Worm (Caenorhabditis elegans) whole organism, L3 larva: ENCODE data around the gene B0524.5.
A peak's percentile ranks its signal among the peaks of the same experiment; 100 is the strongest.

Source experiments
- ZK546.5 ChIP-seq: sonication (generic microtip); optimal IDR thresholded peaks from 2 replicates; lab custom pipeline; 2017; ENCODE audit warnings: missing biosample characterization, missing genetic modification characterization
- aly-2 ChIP-seq: fragments of 150-350 bp; optimal IDR thresholded peaks from 2 replicates; lab custom pipeline; 2014; ENCODE audit warnings: missing biosample characterization, missing genetic modification characterization
- ama-1 ChIP-seq: fragments of 150-350 bp; optimal IDR thresholded peaks from 2 replicates; lab custom pipeline; 2018
- ceh-16 ChIP-seq: sonication (generic microtip); optimal IDR thresholded peaks from 2 replicates; lab custom pipeline; 2017; ENCODE audit warnings: missing biosample characterization, missing genetic modification characterization
- ceh-28 ChIP-seq: fragments of 150-350 bp; optimal IDR thresholded peaks from 2 replicates; lab custom pipeline; 2014; ENCODE audit warnings: missing biosample characterization, missing genetic modification reagents, missing genetic modification characterization
- ceh-82 ChIP-seq: fragments of 150-350 bp; optimal IDR thresholded peaks from 2 replicates; lab custom pipeline; 2014; ENCODE audit warnings: missing biosample characterization, missing genetic modification characterization
- ceh-9 ChIP-seq: sonication (generic microtip); optimal IDR thresholded peaks from 2 replicates; lab custom pipeline; 2018; ENCODE audit warnings: missing biosample characterization, missing genetic modification characterization
- daf-12 ChIP-seq: fragments of 150-350 bp; optimal IDR thresholded peaks from 2 replicates; lab custom pipeline; 2014; ENCODE audit warnings: missing biosample characterization, missing genetic modification reagents, missing genetic modification characterization
- egl-27 ChIP-seq: sonication (generic microtip); optimal IDR thresholded peaks from 4 replicates; lab custom pipeline; 2017; ENCODE audit warnings: missing biosample characterization, missing genetic modification reagents, missing genetic modification characterization
- egl-5 ChIP-seq: fragments of 150-350 bp; optimal IDR thresholded peaks from 2 replicates; lab custom pipeline; 2017; ENCODE audit warnings: missing biosample characterization, missing genetic modification reagents, missing genetic modification characterization, inconsistent platforms
- elt-1 ChIP-seq: fragments of 150-350 bp; optimal IDR thresholded peaks from 2 replicates; lab custom pipeline; 2014; ENCODE audit warnings: missing biosample characterization, missing genetic modification characterization
- elt-3 ChIP-seq, 3 experiments: fragments of 150-350 bp in 1 of 3; sonication (generic microtip) in 2 of 3; optimal IDR thresholded peaks; 2 replicates in 2 of 3; 4 replicates in 1 of 3; lab custom pipeline; 2014 to 2017; ENCODE audit warnings: missing biosample characterization in 3 of 3, missing genetic modification characterization in 3 of 3
- eor-1 ChIP-seq, 2 experiments: fragments of 150-350 bp; optimal IDR thresholded peaks; 2 replicates each; lab custom pipeline; 2014 to 2018; ENCODE audit warnings: missing biosample characterization in 2 of 2, missing genetic modification characterization in 2 of 2
- fkh-10 ChIP-seq: sonication (generic microtip); optimal IDR thresholded peaks from 2 replicates; lab custom pipeline; 2017; ENCODE audit warnings: missing biosample characterization, missing genetic modification reagents, missing genetic modification characterization
- fkh-2 ChIP-seq: fragments of 150-350 bp; optimal IDR thresholded peaks from 2 replicates; lab custom pipeline; 2014; ENCODE audit warnings: missing biosample characterization, missing genetic modification reagents, missing genetic modification characterization
- fos-1 ChIP-seq: fragments of 150-350 bp; optimal IDR thresholded peaks from 2 replicates; lab custom pipeline; 2014; ENCODE audit warnings: missing biosample characterization, missing genetic modification characterization
- hmg-11 ChIP-seq: sonication (generic microtip); optimal IDR thresholded peaks from 2 replicates; lab custom pipeline; 2016; ENCODE audit warnings: missing genetic modification characterization, missing compliant biosample characterization
- jun-1 ChIP-seq: fragments of 150-350 bp; optimal IDR thresholded peaks from 2 replicates; lab custom pipeline; 2014; ENCODE audit warnings: missing biosample characterization, missing genetic modification reagents, missing genetic modification characterization
- lin-15B ChIP-seq: fragments of 150-350 bp; optimal IDR thresholded peaks from 2 replicates; lab custom pipeline; 2014; ENCODE audit warnings: missing biosample characterization, missing genetic modification characterization
- lsy-12 ChIP-seq: sonication (generic microtip); optimal IDR thresholded peaks from 2 replicates; lab custom pipeline; 2016; ENCODE audit warnings: mild to moderate bottlenecking, missing genetic modification characterization, missing compliant biosample characterization
- mdl-1 ChIP-seq: fragments of 150-350 bp; optimal IDR thresholded peaks from 2 replicates; lab custom pipeline; 2014; ENCODE audit warnings: missing biosample characterization, missing genetic modification characterization
- mml-1 ChIP-seq: fragments of 150-350 bp; sonication (generic microtip); optimal IDR thresholded peaks from 3 replicates; lab custom pipeline; 2014; ENCODE audit warnings: missing biosample characterization, missing genetic modification characterization
- nfya-1 ChIP-seq: sonication (generic microtip); optimal IDR thresholded peaks from 2 replicates; lab custom pipeline; 2017; ENCODE audit warnings: missing genetic modification characterization, mild to moderate bottlenecking, missing compliant biosample characterization, antibody characterized with exemption, moderate library complexity; ENCODE audit not compliant: insufficient read depth
- nhr-12 ChIP-seq: fragments of 150-350 bp; optimal IDR thresholded peaks from 2 replicates; lab custom pipeline; 2014; ENCODE audit warnings: missing biosample characterization, missing genetic modification characterization
- nhr-23 ChIP-seq: fragments of 150-350 bp; optimal IDR thresholded peaks from 2 replicates; lab custom pipeline; 2014; ENCODE audit warnings: missing biosample characterization, missing genetic modification reagents, missing genetic modification characterization
- nhr-25 ChIP-seq: sonication (generic microtip); optimal IDR thresholded peaks from 2 replicates; lab custom pipeline; 2017; ENCODE audit warnings: missing biosample characterization, missing genetic modification characterization
- nhr-28 ChIP-seq: fragments of 150-350 bp; optimal IDR thresholded peaks from 2 replicates; lab custom pipeline; 2014; ENCODE audit warnings: missing biosample characterization, missing genetic modification characterization
- nhr-43 ChIP-seq: sonication (generic microtip); optimal IDR thresholded peaks from 2 replicates; lab custom pipeline; 2016; ENCODE audit warnings: mild to moderate bottlenecking, missing genetic modification characterization, missing compliant biosample characterization; ENCODE audit not compliant: poor library complexity, severe bottlenecking
- nhr-67 ChIP-seq: fragments of 150-350 bp; optimal IDR thresholded peaks from 2 replicates; lab custom pipeline; 2014; ENCODE audit warnings: missing biosample characterization, missing genetic modification characterization
- nhr-77 ChIP-seq: fragments of 150-350 bp; optimal IDR thresholded peaks from 2 replicates; lab custom pipeline; 2014; ENCODE audit warnings: missing biosample characterization, missing genetic modification characterization
- pha-4 ChIP-seq: fragments of 150-350 bp; optimal IDR thresholded peaks from 2 replicates; lab custom pipeline; 2014; ENCODE audit warnings: missing biosample characterization, missing genetic modification reagents, missing genetic modification characterization
- pqm-1 ChIP-seq: fragments of 150-350 bp; optimal IDR thresholded peaks from 2 replicates; lab custom pipeline; 2017; ENCODE audit warnings: missing biosample characterization, missing genetic modification characterization, inconsistent platforms
- sea-2 ChIP-seq: fragments of 150-350 bp; sonication (generic microtip); optimal IDR thresholded peaks from 4 replicates; lab custom pipeline; 2014; ENCODE audit warnings: missing biosample characterization, missing genetic modification reagents, missing genetic modification characterization
- skn-1 ChIP-seq: fragments of 150-350 bp; optimal IDR thresholded peaks from 2 replicates; lab custom pipeline; 2014; ENCODE audit warnings: missing biosample characterization, missing genetic modification characterization
- snpc-4 ChIP-seq: fragments of 150-350 bp; optimal IDR thresholded peaks from 2 replicates; lab custom pipeline; 2014; ENCODE audit warnings: missing biosample characterization, missing genetic modification characterization
- tbx-2 ChIP-seq: sonication (generic microtip); optimal IDR thresholded peaks from 2 replicates; lab custom pipeline; 2016; ENCODE audit warnings: mild to moderate bottlenecking, missing genetic modification characterization, missing compliant biosample characterization
- unc-39 ChIP-seq: sonication (generic microtip); optimal IDR thresholded peaks from 4 replicates; lab custom pipeline; 2017; ENCODE audit warnings: missing biosample characterization, missing genetic modification characterization
- unc-62 ChIP-seq: fragments of 150-350 bp; sonication (generic microtip); optimal IDR thresholded peaks from 4 replicates; lab custom pipeline; 2014; ENCODE audit warnings: missing biosample characterization, missing genetic modification reagents, missing genetic modification characterization
- zag-1 ChIP-seq: fragments of 150-350 bp; optimal IDR thresholded peaks from 2 replicates; lab custom pipeline; 2014; ENCODE audit warnings: missing biosample characterization, missing genetic modification characterization
- ztf-11 ChIP-seq: fragments of 150-350 bp; optimal IDR thresholded peaks from 2 replicates; lab custom pipeline; 2014; ENCODE audit warnings: missing biosample characterization, missing genetic modification characterization
- ztf-4 ChIP-seq: fragments of 150-350 bp; optimal IDR thresholded peaks from 2 replicates; lab custom pipeline; 2014; ENCODE audit warnings: missing biosample characterization, missing genetic modification characterization

The B0524.5 gene

ce11 chrIII:1877189-1877588 lies 16.5 kb downstream of the B0524.5 start:
- TF ChIP-seq ztf-4 (tag; lab: Kevin White, UChicago) (no peak), nhr-23 (tag; lab: Kevin White, UChicago) (no peak), egl-27 (no peak), elt-3 (tag; optimal IDR thresholded peaks at IDR 0.05; lab: Kevin White, UChicago) (no peak), egl-5 (no peak), jun-1 (no peak), ceh-82 (tag; lab: Kevin White, UChicago) (no peak), elt-1 (tag; lab: Kevin White, UChicago) (no peak), nhr-77 (no peak), daf-12 (no peak), unc-62 (GFP tag; lab: Kevin White, UChicago) (no peak), snpc-4 (tag; lab: Kevin White, UChicago) (no peak), fkh-2 (tag; lab: Kevin White, UChicago) (no peak), fkh-10 (GFP tag; lab: Kevin White, UChicago) (no peak), tbx-2 (tag; lab: Kevin White, UChicago) (no peak), nhr-67 (tag; lab: Kevin White, UChicago) (no peak), fos-1 (tag; lab: Kevin White, UChicago) (no peak), pha-4 (tag; lab: Kevin White, UChicago) (no peak), nhr-28 (tag; lab: Kevin White, UChicago) (no peak), mml-1 (no peak)

ce11 chrIII:1876267-1876865 lies 17.3 kb downstream of the B0524.5 start:
- no peak for TF ChIP-seq tbx-2 (tag; lab: Kevin White, UChicago)
- TF ChIP-seq ceh-28 (tag; lab: Kevin White, UChicago), result peak; percentile 98
- no peak for TF ChIP-seq ceh-16 (tag; lab: Kevin White, UChicago)
- no peak for TF ChIP-seq pqm-1 (tag; lab: Kevin White, UChicago)
- no peak for TF ChIP-seq nhr-28 (tag; lab: Kevin White, UChicago)
- TF ChIP-seq, all 47 proteins: peak for 1

- TF ChIP-seq fos-1 (tag; lab: Kevin White, UChicago) (no peak), egl-5 (no peak), ztf-4 (tag; lab: Kevin White, UChicago) (no peak), nhr-77 (no peak), zag-1 (no peak), ceh-82 (tag; lab: Kevin White, UChicago) (no peak), aly-2 (tag; lab: Kevin White, UChicago) (no peak), nhr-25 (tag; lab: Kevin White, UChicago) (no peak), hmg-11 (tag; lab: Kevin White, UChicago) (no peak), tbx-2 (tag; lab: Kevin White, UChicago) (no peak), lsy-12 (tag; lab: Kevin White, UChicago) (no peak)
- TF ChIP-seq, all 47 proteins: peak for 0
These were observed 33.6 kb downstream of the B0524.5 start, which contains the start of gene ttc-7 for ce11 chrIII:1860129-1860528. Gene ttc-7 (plus strand): TSS chrIII:1860429.

- TF ChIP-seq unc-39 (no peak), jun-1 (peak; percentile 88), aly-2 (tag; lab: Kevin White, UChicago) (peak; percentile 70), ztf-4 (tag; lab: Kevin White, UChicago) (peak; percentile 64), nhr-77 (peak; percentile 78), unc-62 (GFP tag; lab: Kevin White, UChicago) (peak; percentile 54), ZK546.5 (tag; lab: Kevin White, UChicago) (peak; percentile 64), ceh-28 (tag; lab: Kevin White, UChicago) (peak; percentile 82), fkh-10 (GFP tag; lab: Kevin White, UChicago) (peak; percentile 94), pha-4 (tag; lab: Kevin White, UChicago) (peak; percentile 98), ceh-16 (tag; lab: Kevin White, UChicago) (no peak), nhr-12 (tag; lab: Kevin White, UChicago) (no peak), nhr-28 (tag; lab: Kevin White, UChicago) (peak; percentile 75), snpc-4 (tag; lab: Kevin White, UChicago) (peak; percentile 86), elt-3 (tag; optimal IDR thresholded peaks at IDR 0.05; lab: Kevin White, UChicago) (no peak), nfya-1 (tag; lab: Kevin White, UChicago) (peak; percentile 94), ama-1 (lab: Kevin White, UChicago) (peak; percentile 82), lsy-12 (tag; lab: Kevin White, UChicago) (peak; percentile 93), skn-1 (tag; lab: Kevin White, UChicago) (peak; percentile 72), ceh-9 (tag; lab: Kevin White, UChicago) (no peak), elt-1 (tag; lab: Kevin White, UChicago) (peak; percentile 38), lin-15B (peak; percentile 96), fkh-2 (tag; lab: Kevin White, UChicago) (no peak), zag-1 (peak; percentile 45), tbx-2 (tag; lab: Kevin White, UChicago) (peak; percentile 93), daf-12 (peak; percentile 4), egl-27 (peak; percentile 69), ztf-11 (tag; lab: Kevin White, UChicago) (no peak), fos-1 (tag; lab: Kevin White, UChicago) (no peak), sea-2 (no peak), nhr-25 (tag; lab: Kevin White, UChicago) (peak; percentile 76), pqm-1 (tag; lab: Kevin White, UChicago) (peak; percentile 41), eor-1 (tag; optimal IDR thresholded peaks at IDR 0.05; lab: Kevin White, UChicago) (peak in 1 of 2 experiments; percentile 56), ceh-82 (tag; lab: Kevin White, UChicago) (peak; percentile 93), mdl-1 (tag; lab: Kevin White, UChicago) (no peak), hmg-11 (tag; lab: Kevin White, UChicago) (peak; percentile 90), nhr-43 (tag; lab: Kevin White, UChicago) (peak; percentile 94)
These were observed 34.2 kb downstream of the B0524.5 start, which contains the start of gene ddp-1 for ce11 chrIII:1859532-1859931. Gene ddp-1 (plus strand): TSS chrIII:1859888.
